Worm (Caenorhabditis elegans) whole organism, L4/young adult: ENCODE results near the gene W05H9.4.

Source experiments
- W03F9.2 ChIP-seq: fragments of 150-350 bp; optimal IDR thresholded peaks from 2 replicates; lab custom pipeline; 2014; ENCODE audit warnings: missing biosample characterization, missing genetic modification characterization
- dao-5 ChIP-seq: sonication (generic microtip); optimal IDR thresholded peaks from 2 replicates; lab custom pipeline; 2016; ENCODE audit warnings: missing genotype, missing genetic modification characterization, moderate library complexity, missing compliant biosample characterization
- him-1 ChIP-seq: sonication (generic microtip); optimal IDR thresholded peaks from 2 replicates; lab custom pipeline; 2016; ENCODE audit warnings: missing genotype, missing genetic modification reagents, missing genetic modification characterization, missing compliant biosample characterization

W05H9.4 gene

ce11 chrX:6258409-6258808 is 5.0 kb upstream of the W05H9.4 start:
- TF ChIP-seq him-1 (no peak), W03F9.2 (tag; lab: Kevin White, UChicago) (no peak)

- TF ChIP-seq dao-5 (tag; lab: Kevin White, UChicago) (no peak), W03F9.2 (tag; lab: Kevin White, UChicago) (no peak), him-1 (no peak)
Measured at ce11 chrX:6259081-6259480, 4.4 kb upstream of the W05H9.4 start.

ce11 chrX:6266739-6267138 is 3.3 kb downstream of the W05H9.4 start, which contains the start of gene W05H9.2:
W05H9.2 (plus strand) TSS chrX:6267039.
- no peak for TF ChIP-seq W03F9.2 (tag; lab: Kevin White, UChicago)
- no peak for TF ChIP-seq dao-5 (tag; lab: Kevin White, UChicago)
- TF ChIP-seq him-1, result no peak

ce11 chrX:6271718-6272117 is 8.3 kb downstream of the W05H9.4 start, which contains the start of gene lro-1:
lro-1 (plus strand) TSS chrX:6272089.
- TF ChIP-seq him-1 (no peak), dao-5 (tag; lab: Kevin White, UChicago) (no peak), W03F9.2 (tag; lab: Kevin White, UChicago) (no peak)

ce11 chrX:6273772-6274171 is 10.3 kb downstream of the W05H9.4 start:
- no peak for TF ChIP-seq him-1
- TF ChIP-seq dao-5 (tag; lab: Kevin White, UChicago), result no peak

- no peak for TF ChIP-seq W03F9.2 (tag; lab: Kevin White, UChicago)
- no peak for TF ChIP-seq him-1
- no peak for TF ChIP-seq dao-5 (tag; lab: Kevin White, UChicago)
Measured at ce11 chrX:6274270-6274669, 10.8 kb downstream of the W05H9.4 start.

DNA sequence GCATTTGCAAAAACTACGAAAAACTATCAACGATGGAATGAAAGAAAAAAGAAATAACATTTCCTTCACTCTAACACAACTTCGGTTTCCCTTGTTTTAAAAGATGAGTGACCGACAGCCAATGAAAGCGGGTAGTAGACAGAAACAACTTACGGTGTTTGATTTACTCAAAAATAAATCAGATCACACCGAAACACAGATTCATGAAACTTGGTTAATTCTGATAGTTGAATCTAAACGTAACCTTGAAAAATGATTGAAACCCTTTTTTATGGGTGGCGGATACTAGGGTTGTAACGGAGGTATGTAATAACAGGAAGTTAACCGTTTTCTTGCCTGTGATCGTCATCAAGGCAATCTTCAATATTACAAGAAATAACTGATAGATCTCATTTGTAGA is 11.9 kb downstream of the W05H9.4 start:
- TF ChIP-seq W03F9.2 (tag; lab: Kevin White, UChicago) (no peak), dao-5 (tag; lab: Kevin White, UChicago) (no peak), him-1 (no peak)

DNA sequence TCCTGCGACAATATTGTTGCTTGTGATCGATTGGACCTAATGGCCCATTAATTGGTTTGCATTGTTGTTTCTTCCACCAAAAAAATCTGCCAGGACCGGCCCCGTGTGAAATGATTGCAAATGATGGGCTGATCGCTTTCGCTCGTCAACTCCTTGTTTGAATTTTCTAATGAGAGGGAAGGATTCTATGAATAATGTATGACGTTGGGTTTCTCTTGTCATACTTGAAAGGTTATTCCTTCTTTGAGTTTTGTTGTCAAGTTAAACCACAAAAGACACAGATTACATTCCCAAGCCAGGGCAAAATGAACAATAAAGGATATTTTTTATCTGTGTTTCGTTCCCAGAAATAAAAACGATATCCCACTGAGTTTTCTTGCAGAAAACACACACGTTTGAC is 13.3 kb downstream of the W05H9.4 start:
- TF ChIP-seq him-1, result no peak
- no peak for TF ChIP-seq dao-5 (tag; lab: Kevin White, UChicago)
- no peak for TF ChIP-seq W03F9.2 (tag; lab: Kevin White, UChicago)

- TF ChIP-seq dao-5 (tag; lab: Kevin White, UChicago) (no peak), W03F9.2 (tag; lab: Kevin White, UChicago) (no peak), him-1 (no peak)
Measured at ce11 chrX:6277252-6277651, 13.8 kb downstream of the W05H9.4 start.

- no peak for TF ChIP-seq W03F9.2 (tag; lab: Kevin White, UChicago)
- no peak for TF ChIP-seq him-1
- no peak for TF ChIP-seq dao-5 (tag; lab: Kevin White, UChicago)
Measured at ce11 chrX:6278296-6278695, 14.8 kb downstream of the W05H9.4 start.

DNA sequence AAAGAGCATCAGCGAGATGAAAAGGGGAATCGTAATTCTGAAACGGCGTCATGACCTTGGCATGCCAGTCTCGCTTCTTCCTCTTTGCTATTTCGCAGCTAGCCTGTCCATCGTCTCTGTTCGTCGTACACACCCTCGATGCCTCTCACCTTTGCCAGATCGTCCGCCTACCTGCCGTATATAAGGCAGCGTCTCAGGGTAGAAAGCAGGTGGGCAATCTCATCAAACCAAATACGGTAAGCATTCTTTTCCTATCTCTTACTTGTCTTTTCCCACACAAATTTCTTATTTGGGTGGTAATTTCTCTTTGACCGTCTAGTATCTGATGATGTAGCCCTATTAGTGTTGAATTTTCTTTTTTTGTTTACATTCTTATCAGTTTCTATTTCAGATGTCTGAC is 16.2 kb downstream of the W05H9.4 start, which contains the start of gene col-166:
Gene col-166 (plus strand): TSS at position 392 of the 400 bp plus-strand sequence.
- TF ChIP-seq him-1 (no peak), W03F9.2 (tag; lab: Kevin White, UChicago) (no peak), dao-5 (tag; lab: Kevin White, UChicago) (no peak)

DNA sequence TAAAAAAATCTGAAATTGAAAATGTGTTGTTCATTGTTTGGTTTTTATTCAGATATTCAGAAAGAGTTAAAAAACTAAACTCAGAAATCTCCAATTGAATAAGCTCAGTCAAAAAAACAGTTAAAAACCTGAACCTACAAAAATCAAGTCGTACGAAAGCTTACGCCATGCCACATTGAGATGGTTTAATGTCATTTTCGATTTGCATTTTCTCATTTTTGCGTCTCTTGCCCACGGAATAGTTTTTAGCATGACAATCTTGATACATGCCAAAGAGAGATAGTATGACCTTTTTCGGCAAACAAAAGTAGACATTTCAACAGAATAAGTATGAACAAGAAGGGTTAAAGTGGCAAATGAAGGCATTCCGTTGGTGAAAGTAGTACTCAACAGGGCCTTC is 17.6 kb downstream of the W05H9.4 start:
- TF ChIP-seq dao-5 (tag; lab: Kevin White, UChicago) (no peak), W03F9.2 (tag; lab: Kevin White, UChicago) (no peak)

ce11 chrX:6286154-6286553 is 22.7 kb downstream of the W05H9.4 start:
- TF ChIP-seq him-1 (no peak), dao-5 (tag; lab: Kevin White, UChicago) (no peak), W03F9.2 (tag; lab: Kevin White, UChicago) (peak; percentile 32)

ce11 chrX:6289038-6289437 is 25.6 kb downstream of the W05H9.4 start:
- TF ChIP-seq him-1 (no peak), W03F9.2 (tag; lab: Kevin White, UChicago) (no peak), dao-5 (tag; lab: Kevin White, UChicago) (no peak)

DNA sequence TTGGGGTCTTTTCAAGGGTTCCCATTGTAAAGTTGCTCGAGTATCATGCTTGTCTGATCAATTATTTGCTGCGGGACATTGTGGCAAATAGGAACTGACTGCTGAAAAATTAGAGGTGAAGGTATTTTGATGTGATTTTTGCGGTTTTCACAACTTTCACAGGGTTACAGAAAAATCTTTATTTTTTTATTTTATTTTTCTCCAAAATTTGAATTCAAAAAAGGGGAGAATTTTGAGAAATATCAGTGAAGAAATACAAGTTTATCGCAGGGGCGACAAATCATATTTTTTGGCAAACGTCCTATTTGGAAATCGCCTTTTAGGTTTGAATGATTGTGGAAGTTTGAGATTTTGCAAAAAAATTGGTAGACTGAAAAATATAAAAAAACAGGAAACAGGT is 28.2 kb downstream of the W05H9.4 start, which contains the start of gene lev-9:
Gene lev-9 (minus strand): TSS at position 101 of the 400 bp plus-strand sequence.
- no peak for TF ChIP-seq dao-5 (tag; lab: Kevin White, UChicago)
- no peak for TF ChIP-seq W03F9.2 (tag; lab: Kevin White, UChicago)
- no peak for TF ChIP-seq him-1
